Fruit fly (Drosophila melanogaster) whole organism, embryonic: ENCODE measurements around the gene CG33784.

Experiments
- Aef1 ChIP-seq: fragments of 200-800 bp; sonication (Bioruptor generic); IDR thresholded peaks from 3 replicates; pipeline ENCODE4 v1.3.6; 2022; ENCODE audit warnings: missing biosample characterization, missing genetic modification characterization
- BtbVII ChIP-seq: fragments of 200-800 bp; sonication (Bioruptor generic); optimal IDR thresholded peaks from 3 replicates; lab custom pipeline; 2017; ENCODE audit warnings: missing biosample characterization, mild to moderate bottlenecking, missing genetic modification characterization
- CG10274 ChIP-seq: fragments of 200-800 bp; sonication (Bioruptor generic); optimal IDR thresholded peaks from 3 replicates; lab custom pipeline; 2017; ENCODE audit warnings: missing biosample characterization, mild to moderate bottlenecking, missing genetic modification characterization
- CG10366 ChIP-seq: fragments of 200-800 bp; sonication (Bioruptor generic); IDR thresholded peaks from 2 replicates; pipeline ENCODE4 v1.3.6; 2022; ENCODE audit warnings: missing biosample characterization, missing genetic modification characterization
- CG11085 ChIP-seq: fragments of 200-800 bp; sonication (Bioruptor generic); IDR thresholded peaks from 2 replicates; pipeline ENCODE4 v1.3.6; 2022; ENCODE audit warnings: missing biosample characterization, missing genetic modification characterization
- CG11093 ChIP-seq: fragments of 200-800 bp; sonication (Bioruptor generic); IDR thresholded peaks from 3 replicates; pipeline ENCODE4 v1.3.6; 2022; ENCODE audit warnings: missing biosample characterization, missing genetic modification characterization
- CG13296 ChIP-seq: fragments of 200-800 bp; sonication (Bioruptor generic); optimal IDR thresholded peaks from 3 replicates; lab custom pipeline; 2018; ENCODE audit warnings: missing biosample characterization, mild to moderate bottlenecking, missing genetic modification characterization
- CG15479 ChIP-seq: fragments of 200-800 bp; sonication (Bioruptor generic); optimal IDR thresholded peaks from 3 replicates; lab custom pipeline; 2019; ENCODE audit warnings: missing biosample characterization, mild to moderate bottlenecking, missing genetic modification characterization, moderate library complexity
- CG17568 ChIP-seq: fragments of 200-800 bp; sonication (Bioruptor generic); optimal IDR thresholded peaks from 2 replicates; lab custom pipeline; 2018; ENCODE audit warnings: missing biosample characterization, mild to moderate bottlenecking, missing genetic modification characterization, moderate library complexity
- CG2199 ChIP-seq: fragments of 200-800 bp; sonication (Bioruptor generic); IDR thresholded peaks from 3 replicates; pipeline ENCODE4 v1.3.6; 2022; ENCODE audit warnings: missing biosample characterization, missing genetic modification characterization
- CG33213 ChIP-seq: fragments of 200-800 bp; sonication (Bioruptor generic); optimal IDR thresholded peaks from 3 replicates; lab custom pipeline; 2016; ENCODE audit warnings: missing biosample characterization, missing genetic modification characterization
- CG4328 ChIP-seq: fragments of 200-800 bp; sonication (Bioruptor generic); optimal IDR thresholded peaks from 3 replicates; lab custom pipeline; 2017; ENCODE audit warnings: missing biosample characterization, missing genetic modification reagents, missing genetic modification characterization
- CG8281 ChIP-seq: fragments of 200-800 bp; sonication (Bioruptor generic); optimal IDR thresholded peaks from 2 replicates; lab custom pipeline; 2018; ENCODE audit warnings: missing biosample characterization, mild to moderate bottlenecking, missing genetic modification characterization, moderate library complexity
- CG8388 ChIP-seq: fragments of 200-800 bp; sonication (Bioruptor generic); optimal IDR thresholded peaks from 2 replicates; lab custom pipeline; 2019; ENCODE audit warnings: missing biosample characterization, mild to moderate bottlenecking, missing genetic modification characterization, moderate library complexity
- CG8478 ChIP-seq: fragments of >200 bp; optimal IDR thresholded peaks from 2 replicates; lab custom pipeline; 2018
- CoRest ChIP-seq: fragments of 200-800 bp; sonication (Bioruptor generic); optimal IDR thresholded peaks from 3 replicates; lab custom pipeline; 2018; ENCODE audit warnings: missing biosample characterization, mild to moderate bottlenecking, missing genetic modification characterization, moderate library complexity
- D19A ChIP-seq: fragments of 200-800 bp; optimal IDR thresholded peaks from 3 replicates; lab custom pipeline; 2019; ENCODE audit warnings: missing biosample characterization, mild to moderate bottlenecking, missing genetic modification characterization, moderate library complexity
- Dbx ChIP-seq: fragments of 200-800 bp; sonication (Bioruptor generic); IDR thresholded peaks from 3 replicates; pipeline ENCODE4 v1.3.6; 2022; ENCODE audit warnings: missing biosample characterization, missing genetic modification characterization
- Doc3 ChIP-seq: fragments of 200-800 bp; sonication (Bioruptor generic); IDR thresholded peaks from 3 replicates; pipeline ENCODE4 v1.3.6; 2022; ENCODE audit warnings: missing biosample characterization, missing genetic modification characterization; ENCODE audit not compliant: partially characterized antibody
- E2f2 ChIP-seq: fragments of 200-800 bp; sonication (Bioruptor generic); IDR thresholded peaks from 2 replicates; pipeline ENCODE4 v1.3.6; 2022; ENCODE audit warnings: missing biosample characterization, missing genetic modification characterization
- Gug ChIP-seq: fragments of 200-800 bp; sonication (Bioruptor generic); IDR thresholded peaks from 4 replicates; pipeline ENCODE4 v1.3.6; 2022; ENCODE audit warnings: missing biosample characterization, missing genetic modification characterization
- Med ChIP-seq: fragments of 200-800 bp; sonication (Bioruptor generic); peaks from one replicate; lab custom pipeline; 2016; ENCODE audit warnings: missing biosample characterization, missing genetic modification characterization, mild to moderate bottlenecking, inconsistent platforms, moderate library complexity
- NK7.1 ChIP-seq: fragments of 200-800 bp; sonication (Bioruptor generic); optimal IDR thresholded peaks from 3 replicates; lab custom pipeline; 2016; ENCODE audit warnings: missing biosample characterization, missing genetic modification characterization
- Pdp1 ChIP-seq, 2 experiments: fragments of 200-800 bp; sonication (Bioruptor generic); optimal IDR thresholded peaks; 3 replicates each; lab custom pipeline; 2016; ENCODE audit warnings: missing biosample characterization in 2 of 2, missing genetic modification characterization in 2 of 2, mild to moderate bottlenecking in 1 of 2, moderate library complexity in 1 of 2
- Poxn ChIP-seq: fragments of 200-800 bp; sonication (Bioruptor generic); IDR thresholded peaks from 2 replicates; pipeline ENCODE4 v1.3.6; 2022; ENCODE audit warnings: missing biosample characterization, missing genetic modification characterization
- Sry-δ ChIP-seq: fragments of 200-800 bp; sonication (Bioruptor generic); optimal IDR thresholded peaks from 2 replicates; lab custom pipeline; 2016; ENCODE audit warnings: missing biosample characterization, missing genetic modification characterization
- Stat92E ChIP-seq, 3 experiments: fragments of >200 bp in 2 of 3; fragments of 200-800 bp in 1 of 3; sonication (Bioruptor generic) in 1 of 3; optimal IDR thresholded peaks; 2 replicates each; lab custom pipeline; 2017 to 2019; ENCODE audit warnings: missing biosample characterization in 3 of 3, missing genetic modification characterization in 3 of 3, mild to moderate bottlenecking in 1 of 3, moderate library complexity in 1 of 3
- Tbp ChIP-seq: fragments of >200 bp; optimal IDR thresholded peaks from 2 replicates; lab custom pipeline; 2018; ENCODE audit warnings: missing biosample characterization, missing genetic modification characterization
- abd-A ChIP-seq: fragments of 200-800 bp; sonication (Bioruptor generic); optimal IDR thresholded peaks from 3 replicates; lab custom pipeline; 2019; ENCODE audit warnings: missing biosample characterization, mild to moderate bottlenecking, missing genetic modification characterization, moderate library complexity
- ash1 ChIP-seq: fragments of 200-800 bp; sonication (Bioruptor generic); optimal IDR thresholded peaks from 2 replicates; lab custom pipeline; 2018; ENCODE audit warnings: missing biosample characterization, mild to moderate bottlenecking, missing genetic modification characterization
- bowl ChIP-seq: fragments of 200-800 bp; sonication (Bioruptor generic); IDR thresholded peaks from 2 replicates; pipeline ENCODE4 v1.3.6; 2022; ENCODE audit warnings: missing biosample characterization, missing genetic modification characterization
- br ChIP-seq: fragments of >200 bp; optimal IDR thresholded peaks from 2 replicates; lab custom pipeline; 2017
- bsh ChIP-seq, 2 experiments: fragments of 200-800 bp; sonication (Bioruptor generic); optimal IDR thresholded peaks; 2 replicates each; lab custom pipeline; 2017 to 2018; ENCODE audit warnings: mild to moderate bottlenecking in 2 of 2, missing biosample characterization in 2 of 2, missing genetic modification characterization in 2 of 2, moderate library complexity in 1 of 2
- cad ChIP-seq: fragments of >200 bp; optimal IDR thresholded peaks from 2 replicates; lab custom pipeline; 2017; ENCODE audit warnings: missing biosample characterization, missing genetic modification characterization
- cg ChIP-seq: fragments of 200-800 bp; sonication (Bioruptor generic); optimal IDR thresholded peaks from 3 replicates; lab custom pipeline; 2019; ENCODE audit warnings: missing biosample characterization, mild to moderate bottlenecking, missing genetic modification characterization, moderate library complexity
- chinmo ChIP-seq: fragments of 200-800 bp; sonication (Bioruptor generic); IDR thresholded peaks from 4 replicates; pipeline ENCODE4 v1.3.6; 2022; ENCODE audit warnings: missing biosample characterization, missing genetic modification characterization; ENCODE audit not compliant: partially characterized antibody
- ci ChIP-seq: fragments of 200-800 bp; sonication (Bioruptor generic); IDR thresholded peaks from 3 replicates; pipeline ENCODE4 v1.3.6; 2022; ENCODE audit warnings: missing biosample characterization, missing genetic modification characterization
- hkb ChIP-seq, 2 experiments: fragments of 200-800 bp in 1 of 2; fragments of >200 bp in 1 of 2; sonication (Bioruptor generic) in 1 of 2; IDR thresholded peaks in 1 of 2; optimal IDR thresholded peaks in 1 of 2; 2 replicates each; pipeline versions ENCODE4 v1.3.6 to Lab custom; 2017 to 2022; ENCODE audit warnings: missing biosample characterization in 1 of 2, missing genetic modification characterization in 1 of 2
- ind ChIP-seq: fragments of 200-800 bp; sonication (Bioruptor generic); optimal IDR thresholded peaks from 3 replicates; lab custom pipeline; 2016; ENCODE audit warnings: missing biosample characterization, missing genetic modification characterization
- nerfin-1 ChIP-seq: fragments of 200-800 bp; sonication (Bioruptor generic); optimal IDR thresholded peaks from 3 replicates; lab custom pipeline; 2019; ENCODE audit warnings: missing biosample characterization, mild to moderate bottlenecking, missing genetic modification characterization, moderate library complexity
- so ChIP-seq: fragments of 200-800 bp; sonication (Bioruptor generic); IDR thresholded peaks from 3 replicates; pipeline ENCODE4 v1.3.6; 2022; ENCODE audit warnings: missing biosample characterization, missing genetic modification characterization
- wor ChIP-seq: fragments of 200-800 bp; sonication (Bioruptor generic); IDR thresholded peaks from 2 replicates; pipeline ENCODE4 v1.3.6; 2022; ENCODE audit warnings: missing biosample characterization, missing genetic modification characterization
- z ChIP-seq: fragments of 200-800 bp; sonication (Bioruptor generic); IDR thresholded peaks from 3 replicates; pipeline ENCODE4 v1.3.6; 2022; ENCODE audit warnings: missing biosample characterization, missing genetic modification characterization
- zf30C ChIP-seq: fragments of 200-800 bp; sonication (Bioruptor generic); optimal IDR thresholded peaks from 3 replicates; lab custom pipeline; 2018; ENCODE audit warnings: missing biosample characterization, mild to moderate bottlenecking, missing genetic modification characterization
- zfh1 ChIP-seq: fragments of 200-800 bp; sonication (Bioruptor generic); IDR thresholded peaks from 3 replicates; pipeline ENCODE4 v1.3.6; 2022; ENCODE audit warnings: missing biosample characterization, missing genetic modification characterization

The CG33784 gene

dm6 chr3R:10111815-10112185 lies 44.1 kb downstream of the CG33784 start (continued):
- TF ChIP-seq Dbx (GFP tag; lab: Robert Waterston, UW) (0 out of 3 replicates have a peak, but pooled peaks have one; percentile 13), wor (GFP tag; lab: Robert Waterston, UW) (no peak), ci (no peak), CG8388 (GFP tag; lab: Kevin White, UChicago) (peak; percentile 13)
- TF ChIP-seq, all 482 proteins: peak for 59

DNA sequence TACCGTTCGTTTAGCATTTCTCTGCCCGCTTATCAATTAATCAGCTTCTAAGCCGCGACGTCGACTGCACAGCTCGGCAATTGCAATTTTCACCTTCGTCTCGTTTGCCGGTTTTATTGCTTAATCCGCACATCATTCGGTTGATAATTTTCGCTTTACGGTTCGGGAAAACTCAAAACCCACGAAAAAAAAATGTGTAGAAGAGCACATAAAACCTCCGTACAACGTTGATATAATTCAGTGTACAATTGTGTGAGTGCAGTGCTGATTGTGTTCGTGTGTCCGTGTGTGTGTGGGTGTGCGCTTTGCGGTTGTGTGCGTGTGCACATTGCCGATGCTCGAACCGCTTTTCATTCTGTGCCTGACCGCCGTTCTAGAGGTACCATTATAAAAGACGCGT lies 44.5 kb downstream of the CG33784 start, which contains the start of gene CAH7:
Gene CAH7, plus strand, starts transcription at position 43 of the 400 bp plus-strand sequence.
- TF ChIP-seq CG13296 (GFP tag; lab: Kevin White, UChicago) = no peak
- TF ChIP-seq CG2199 (GFP tag; lab: Robert Waterston, UW) = no peak
- TF ChIP-seq hkb (optimal IDR thresholded peaks at IDR 0.05; lab: Kevin White, UChicago) = no peak
- 0 out of 2 replicates have a peak, but pooled peaks have one; percentile 2 for TF ChIP-seq hkb (GFP tag; IDR thresholded peaks at IDR 0.05; lab: Robert Waterston, UW)
- no peak for TF ChIP-seq CG33213 (GFP tag; lab: Kevin White, UChicago)
- no peak for TF ChIP-seq Sry-δ (GFP tag; lab: Kevin White, UChicago)
- peak; percentile 13 for TF ChIP-seq Med (GFP tag; lab: Kevin White, UChicago)
- TF ChIP-seq zfh1 (GFP tag; lab: Robert Waterston, UW) = no peak
- TF ChIP-seq ind (GFP tag; lab: Kevin White, UChicago) = no peak
- TF ChIP-seq nerfin-1 (tag; lab: Kevin White, UChicago) = no peak
- TF ChIP-seq Stat92E (GFP tag; optimal IDR thresholded peaks at IDR 0.05; lab: Kevin White, UChicago) = no peak
- no peak for TF ChIP-seq CG17568
- no peak for TF ChIP-seq bowl (GFP tag; lab: Robert Waterston, UW)
- no peak for TF ChIP-seq so (GFP tag; lab: Robert Waterston, UW)
- TF ChIP-seq Aef1 (GFP tag; lab: Robert Waterston, UW) = no peak
- no peak for TF ChIP-seq zf30C (GFP tag; lab: Kevin White, UChicago)
- TF ChIP-seq bsh (GFP tag; optimal IDR thresholded peaks at IDR 0.05; lab: Kevin White, UChicago) = no peak
- no peak for TF ChIP-seq Pdp1 (GFP tag; optimal IDR thresholded peaks at IDR 0.05; lab: Kevin White, UChicago)
- no peak for TF ChIP-seq BtbVII (GFP tag; lab: Kevin White, UChicago)
- no peak for TF ChIP-seq Gug
- peak; percentile 42 for TF ChIP-seq cad (GFP tag; lab: Kevin White, UChicago)
- no peak for TF ChIP-seq z (GFP tag; lab: Robert Waterston, UW)
- TF ChIP-seq CG11085 (GFP tag; lab: Robert Waterston, UW) = no peak
- no peak for TF ChIP-seq NK7.1
- TF ChIP-seq CG11093 (GFP tag; lab: Robert Waterston, UW) = 0 out of 3 replicates have a peak, but pooled peaks have one; percentile 2
- TF ChIP-seq br = no peak
- TF ChIP-seq CG8478 (lab: Kevin White, UChicago) = peak; percentile 22
- TF ChIP-seq CG4328 (GFP tag; lab: Kevin White, UChicago) = no peak
- TF ChIP-seq ash1 (GFP tag; lab: Kevin White, UChicago) = no peak
- TF ChIP-seq Tbp (GFP tag; lab: Kevin White, UChicago) = no peak
- no peak for TF ChIP-seq E2f2 (GFP tag; lab: Robert Waterston, UW)
- TF ChIP-seq CG8281 (tag; lab: Kevin White, UChicago) = no peak
- no peak for TF ChIP-seq CG10274 (GFP tag; lab: Kevin White, UChicago)
- TF ChIP-seq cg (GFP tag; lab: Kevin White, UChicago) = peak; percentile 82
- no peak for TF ChIP-seq CG10366
- TF ChIP-seq D19A (tag; lab: Kevin White, UChicago) = no peak
- TF ChIP-seq Poxn = no peak
- TF ChIP-seq CG15479 = peak; percentile 82
- 0 out of 4 replicates have a peak, but pooled peaks have one; percentile 59 for TF ChIP-seq chinmo (GFP tag; lab: Robert Waterston, UW)
- TF ChIP-seq Doc3 (GFP tag; lab: Robert Waterston, UW) = no peak
- no peak for TF ChIP-seq CoRest (tag; lab: Kevin White, UChicago)
- TF ChIP-seq abd-A (tag; lab: Kevin White, UChicago) = no peak
